Fruit fly (Drosophila melanogaster) whole organism, embryonic: ENCODE measurements around the gene ATPsynB.
A peak's percentile ranks its signal among the peaks of the same experiment; 100 is the strongest.

Source experiments
- Asciz ChIP-seq: fragments of 200-800 bp; sonication (Bioruptor generic); optimal IDR thresholded peaks from 2 replicates; lab custom pipeline; 2017; ENCODE audit warnings: missing biosample characterization, mild to moderate bottlenecking, missing genetic modification characterization, missing genetic modification reagents
- CG10979 ChIP-seq: fragments of 200-800 bp; sonication (Bioruptor generic); optimal IDR thresholded peaks from 2 replicates; lab custom pipeline; 2018; ENCODE audit warnings: missing biosample characterization, mild to moderate bottlenecking, missing genetic modification characterization, moderate library complexity
- CG11696 ChIP-seq: fragments of 200-800 bp; sonication (Bioruptor generic); IDR thresholded peaks from 2 replicates; pipeline ENCODE4 v1.3.6; 2022; ENCODE audit warnings: missing biosample characterization, missing genetic modification characterization
- CG1233 ChIP-seq: fragments of 200-800 bp; sonication (Bioruptor generic); optimal IDR thresholded peaks from 4 replicates; lab custom pipeline; 2018; ENCODE audit warnings: missing biosample characterization, mild to moderate bottlenecking, missing genetic modification characterization
- CG12744 ChIP-seq: fragments of 200-800 bp; sonication (Bioruptor generic); optimal IDR thresholded peaks from 2 replicates; lab custom pipeline; 2016; ENCODE audit warnings: missing biosample characterization, missing genetic modification characterization
- CG14441 ChIP-seq: fragments of 200-800 bp; sonication (Bioruptor generic); IDR thresholded peaks from 2 replicates; pipeline ENCODE4 v1.3.6; 2022; ENCODE audit warnings: missing biosample characterization, missing genetic modification characterization
- CG1602 ChIP-seq: fragments of 200-800 bp; sonication (Bioruptor generic); optimal IDR thresholded peaks from 3 replicates; lab custom pipeline; 2016; ENCODE audit warnings: missing biosample characterization, missing genetic modification characterization
- CG2116 ChIP-seq: fragments of 200-800 bp; sonication (Bioruptor generic); optimal IDR thresholded peaks from 3 replicates; lab custom pipeline; 2018; ENCODE audit warnings: missing biosample characterization, mild to moderate bottlenecking, missing genetic modification characterization
- CG3065 ChIP-seq: fragments of 200-800 bp; sonication (Bioruptor generic); optimal IDR thresholded peaks from 2 replicates; lab custom pipeline; 2016; ENCODE audit warnings: missing biosample characterization, missing genetic modification characterization
- CG42726 ChIP-seq: fragments of 200-800 bp; sonication (Bioruptor generic); IDR thresholded peaks from 2 replicates; pipeline ENCODE4 v1.3.6; 2022; ENCODE audit warnings: missing biosample characterization, missing genetic modification characterization; ENCODE audit not compliant: partially characterized antibody
- CG4404 ChIP-seq: fragments of 200-800 bp; sonication (Bioruptor generic); IDR thresholded peaks from 2 replicates; pipeline ENCODE4 v1.3.6; 2022; ENCODE audit warnings: missing biosample characterization, missing genetic modification characterization
- CG6854 ChIP-seq: fragments of 200-800 bp; sonication (Bioruptor generic); optimal IDR thresholded peaks from 3 replicates; lab custom pipeline; 2017; ENCODE audit warnings: missing biosample characterization, mild to moderate bottlenecking, missing genetic modification characterization
- CG7271 ChIP-seq: fragments of 200-800 bp; sonication (Bioruptor generic); optimal IDR thresholded peaks from 2 replicates; lab custom pipeline; 2018; ENCODE audit warnings: missing biosample characterization, mild to moderate bottlenecking, missing genetic modification characterization, moderate library complexity
- CG7357 ChIP-seq: fragments of 200-800 bp; sonication (Bioruptor generic); IDR thresholded peaks from 3 replicates; pipeline ENCODE4 v1.3.6; 2022; ENCODE audit warnings: missing biosample characterization, missing genetic modification characterization
- CG7987 ChIP-seq: fragments of 200-800 bp; sonication (Bioruptor generic); optimal IDR thresholded peaks from 2 replicates; lab custom pipeline; 2018; ENCODE audit warnings: missing biosample characterization, mild to moderate bottlenecking, missing genetic modification characterization, moderate library complexity
- CG8359 ChIP-seq: fragments of 200-800 bp; sonication (Bioruptor generic); optimal IDR thresholded peaks from 2 replicates; lab custom pipeline; 2017; ENCODE audit warnings: missing biosample characterization, mild to moderate bottlenecking, missing genetic modification characterization, borderline replicate concordance
- CG9932 ChIP-seq: fragments of 200-800 bp; sonication (Bioruptor generic); IDR thresholded peaks from 2 replicates; pipeline ENCODE4 v1.3.6; 2022; ENCODE audit warnings: missing biosample characterization, missing genetic modification characterization
- CHES-1-like ChIP-seq: fragments of 200-800 bp; sonication (Bioruptor generic); optimal IDR thresholded peaks from 2 replicates; lab custom pipeline; 2016; ENCODE audit warnings: missing biosample characterization, missing genetic modification characterization
- Chrac-16 ChIP-seq: fragments of 200-800 bp; sonication (Bioruptor generic); optimal IDR thresholded peaks from 3 replicates; lab custom pipeline; 2016; ENCODE audit warnings: missing biosample characterization, missing genetic modification characterization
- CoRest ChIP-seq: fragments of 200-800 bp; sonication (Bioruptor generic); optimal IDR thresholded peaks from 3 replicates; lab custom pipeline; 2018; ENCODE audit warnings: missing biosample characterization, mild to moderate bottlenecking, missing genetic modification characterization, moderate library complexity
- CrebB ChIP-seq: fragments of 200-800 bp; sonication (Bioruptor generic); optimal IDR thresholded peaks from 3 replicates; lab custom pipeline; 2018; ENCODE audit warnings: missing biosample characterization, mild to moderate bottlenecking, missing genetic modification characterization
- Dip3 ChIP-seq: fragments of 200-800 bp; sonication (Bioruptor generic); optimal IDR thresholded peaks from 3 replicates; lab custom pipeline; 2016; ENCODE audit warnings: missing biosample characterization, missing genetic modification characterization
- Doc2 ChIP-seq: fragments of 200-800 bp; sonication (Bioruptor generic); IDR thresholded peaks from 2 replicates; pipeline ENCODE4 v1.3.6; 2022; ENCODE audit warnings: missing biosample characterization, missing genetic modification characterization
- Ets97D ChIP-seq: fragments of 200-800 bp; sonication (Bioruptor generic); optimal IDR thresholded peaks from 3 replicates; lab custom pipeline; 2016; ENCODE audit warnings: missing biosample characterization, missing genetic modification characterization
- H2.0 ChIP-seq: fragments of 200-800 bp; sonication (Bioruptor generic); IDR thresholded peaks from 2 replicates; pipeline ENCODE4 v1.3.6; 2022; ENCODE audit warnings: missing biosample characterization, missing genetic modification characterization
- HLH4C ChIP-seq: fragments of 200-800 bp; sonication (Bioruptor generic); IDR thresholded peaks from 3 replicates; pipeline ENCODE4 v1.3.6; 2022; ENCODE audit warnings: missing biosample characterization, missing genetic modification characterization; ENCODE audit not compliant: partially characterized antibody
- Hr51 ChIP-seq, 2 experiments: fragments of 200-800 bp; sonication (Bioruptor generic); optimal IDR thresholded peaks; 2 replicates in 1 of 2; 3 replicates in 1 of 2; lab custom pipeline; 2016 to 2018; ENCODE audit warnings: missing biosample characterization in 2 of 2, missing genetic modification characterization in 2 of 2, mild to moderate bottlenecking in 1 of 2, moderate library complexity in 1 of 2
- Hsf ChIP-seq: fragments of 200-800 bp; sonication (Bioruptor generic); optimal IDR thresholded peaks from 3 replicates; lab custom pipeline; 2016; ENCODE audit warnings: missing biosample characterization, missing genetic modification characterization
- Max ChIP-seq: fragments of 200-800 bp; sonication (Bioruptor generic); optimal IDR thresholded peaks from 2 replicates; lab custom pipeline; 2016; ENCODE audit warnings: missing biosample characterization, mild to moderate bottlenecking, missing genetic modification characterization
- Oli ChIP-seq: fragments of 200-800 bp; sonication (Bioruptor generic); optimal IDR thresholded peaks from 2 replicates; lab custom pipeline; 2018; ENCODE audit warnings: missing biosample characterization, mild to moderate bottlenecking, missing genetic modification characterization, moderate library complexity
- Sry-δ ChIP-seq: fragments of 200-800 bp; sonication (Bioruptor generic); optimal IDR thresholded peaks from 2 replicates; lab custom pipeline; 2016; ENCODE audit warnings: missing biosample characterization, missing genetic modification characterization
- cato ChIP-seq: fragments of 200-800 bp; sonication (Bioruptor generic); optimal IDR thresholded peaks from 2 replicates; lab custom pipeline; 2016; ENCODE audit warnings: missing biosample characterization, missing genetic modification characterization, borderline replicate concordance
- cwo ChIP-seq: fragments of 200-800 bp; sonication (Bioruptor generic); optimal IDR thresholded peaks from 3 replicates; lab custom pipeline; 2017; ENCODE audit warnings: missing biosample characterization, missing genetic modification characterization, mild to moderate bottlenecking, moderate library complexity, missing genetic modification reagents
- dpn ChIP-seq, 2 experiments: fragments of 200-800 bp; sonication (Bioruptor generic); optimal IDR thresholded peaks; 3 replicates each; lab custom pipeline; 2016; ENCODE audit warnings: missing biosample characterization in 2 of 2, missing genetic modification characterization in 2 of 2
- exex ChIP-seq: fragments of 200-800 bp; sonication (Bioruptor generic); optimal IDR thresholded peaks from 4 replicates; lab custom pipeline; 2018; ENCODE audit warnings: missing biosample characterization, mild to moderate bottlenecking, missing genetic modification characterization, moderate library complexity
- ftz-f1 ChIP-seq: fragments of 200-800 bp; sonication (Bioruptor generic); optimal IDR thresholded peaks from 2 replicates; lab custom pipeline; 2016; ENCODE audit warnings: missing biosample characterization, missing genetic modification characterization
- gfzf ChIP-seq: fragments of 200-800 bp; sonication (Bioruptor generic); optimal IDR thresholded peaks from 2 replicates; lab custom pipeline; 2016; ENCODE audit warnings: missing biosample characterization, mild to moderate bottlenecking, missing genetic modification characterization, moderate library complexity
- gsb ChIP-seq: fragments of 200-800 bp; sonication (Bioruptor generic); IDR thresholded peaks from 2 replicates; pipeline ENCODE4 v1.3.6; 2022; ENCODE audit warnings: missing biosample characterization, missing genetic modification characterization
- ken ChIP-seq: fragments of 200-800 bp; sonication (Bioruptor generic); IDR thresholded peaks from 3 replicates; pipeline ENCODE4 v1.3.6; 2022; ENCODE audit warnings: missing biosample characterization, missing genetic modification characterization
- lov ChIP-seq, 2 experiments: fragments of 200-800 bp in 1 of 2; fragments of >200 bp in 1 of 2; sonication (Bioruptor generic) in 1 of 2; IDR thresholded peaks in 1 of 2; optimal IDR thresholded peaks in 1 of 2; 2 replicates in 1 of 2; 3 replicates in 1 of 2; pipeline versions ENCODE4 v1.3.6 to Lab custom; 2017 to 2022; ENCODE audit warnings: missing biosample characterization in 1 of 2, missing genetic modification characterization in 1 of 2
- onecut ChIP-seq: fragments of 200-800 bp; sonication (Bioruptor generic); IDR thresholded peaks from 2 replicates; pipeline ENCODE4 v1.3.6; 2022; ENCODE audit warnings: missing biosample characterization, missing genetic modification characterization
- org-1 ChIP-seq: fragments of 200-800 bp; sonication (Bioruptor generic); optimal IDR thresholded peaks from 2 replicates; lab custom pipeline; 2017; ENCODE audit warnings: missing biosample characterization, missing genetic modification characterization
- pzg ChIP-seq: fragments of 200-800 bp; sonication (Bioruptor generic); optimal IDR thresholded peaks from 3 replicates; lab custom pipeline; 2018; ENCODE audit warnings: missing biosample characterization, mild to moderate bottlenecking, missing genetic modification characterization, moderate library complexity
- ranshi ChIP-seq: fragments of 200-800 bp; sonication (Bioruptor generic); IDR thresholded peaks from 2 replicates; pipeline ENCODE4 v1.3.6; 2022; ENCODE audit warnings: missing biosample characterization, missing genetic modification characterization
- rib ChIP-seq: fragments of 200-800 bp; sonication (Bioruptor generic); IDR thresholded peaks from 2 replicates; pipeline ENCODE4 v1.3.6; 2022; ENCODE audit warnings: missing biosample characterization, missing genetic modification characterization
- sima ChIP-seq: fragments of 200-800 bp; sonication (Bioruptor generic); optimal IDR thresholded peaks from 2 replicates; lab custom pipeline; 2016; ENCODE audit warnings: missing biosample characterization, missing genetic modification characterization
- sob ChIP-seq: fragments of 200-800 bp; sonication (Bioruptor generic); IDR thresholded peaks from 2 replicates; pipeline ENCODE4 v1.3.6; 2022; ENCODE audit warnings: missing biosample characterization, missing genetic modification characterization
- tx ChIP-seq: fragments of 200-800 bp; sonication (Bioruptor generic); optimal IDR thresholded peaks from 2 replicates; lab custom pipeline; 2016; ENCODE audit warnings: missing biosample characterization, missing genetic modification characterization
- zen ChIP-seq: fragments of 200-800 bp; sonication (Bioruptor generic); optimal IDR thresholded peaks from 3 replicates; lab custom pipeline; 2018; ENCODE audit warnings: missing biosample characterization, mild to moderate bottlenecking, missing genetic modification characterization, moderate library complexity

Gene ATPsynB

DNA sequence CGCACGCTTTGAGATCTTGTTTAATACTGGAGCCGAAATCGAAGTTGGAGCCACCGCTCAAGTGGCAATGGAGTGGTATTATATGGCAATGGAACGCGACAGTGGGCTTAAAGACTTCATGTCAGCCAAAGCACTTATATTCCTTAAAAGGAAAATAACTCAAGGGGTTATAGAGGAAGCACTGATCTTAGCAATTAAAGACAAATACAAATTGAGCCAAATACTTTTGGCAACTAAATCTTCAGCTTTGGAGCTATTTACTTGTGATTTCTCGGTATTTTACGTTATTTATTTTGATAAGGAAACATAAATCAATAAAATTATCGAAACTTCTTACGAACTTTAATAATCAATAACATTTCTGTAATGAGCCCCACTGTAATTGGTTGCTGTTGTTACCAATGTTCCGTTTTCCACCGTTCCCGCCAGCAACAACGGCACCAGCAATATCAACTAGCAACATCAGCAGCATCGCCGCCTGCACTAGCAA, 14.3 kb downstream of the ATPsynB start (continued):
- TF ChIP-seq Doc2 (GFP tag; lab: Robert Waterston, UW) (peak; percentile 11; the same call in 1 of the 2 replicates), ken (GFP tag; lab: Robert Waterston, UW) (peak; percentile 81), CG2116 (GFP tag; lab: Kevin White, UChicago) (peak; percentile 27), onecut (GFP tag; lab: Robert Waterston, UW) (peak; percentile 86), rib (GFP tag; lab: Robert Waterston, UW) (peak; percentile 74), gsb (GFP tag; lab: Robert Waterston, UW) (peak; percentile 76), Hr51 (GFP tag; optimal IDR thresholded peaks at IDR 0.05; lab: Kevin White, UChicago) (peak; percentile 60 to 87), pzg (no peak), dpn (GFP tag; optimal IDR thresholded peaks at IDR 0.05; lab: Kevin White, UChicago) (peak; percentile 75 to 76), CHES-1-like (GFP tag; lab: Kevin White, UChicago) (peak; percentile 27), cato (GFP tag; lab: Kevin White, UChicago) (peak; percentile 61), CoRest (tag; lab: Kevin White, UChicago) (peak; percentile 87), Max (GFP tag; lab: Kevin White, UChicago) (peak; percentile 93), CG3065 (GFP tag; lab: Kevin White, UChicago) (peak; percentile 40), Ets97D (GFP tag; lab: Kevin White, UChicago) (no peak), Sry-δ (GFP tag; lab: Kevin White, UChicago) (peak; percentile 59), CG6854 (peak; percentile 65), CG10979 (peak; percentile 96), CG7987 (GFP tag; lab: Kevin White, UChicago) (peak; percentile 63), gfzf (GFP tag; lab: Kevin White, UChicago) (no peak), cwo (peak; percentile 82), CG1602 (GFP tag; lab: Kevin White, UChicago) (peak; percentile 60), lov (optimal IDR thresholded peaks at IDR 0.05; lab: Kevin White, UChicago) (no peak), lov (GFP tag; IDR thresholded peaks at IDR 0.05; lab: Robert Waterston, UW) (0 out of 3 replicates have a peak, but pooled peaks have one; percentile 35), ftz-f1 (GFP tag; lab: Kevin White, UChicago) (no peak), CG4404 (GFP tag; lab: Robert Waterston, UW) (peak; percentile 69), Asciz (peak; percentile 88), CG7271 (tag; lab: Kevin White, UChicago) (no peak), sima (GFP tag; lab: Kevin White, UChicago) (peak; percentile 80), org-1 (GFP tag; lab: Kevin White, UChicago) (peak; percentile 83), sob (GFP tag; lab: Robert Waterston, UW) (peak; percentile 86), exex (tag; lab: Kevin White, UChicago) (no peak), Hsf (GFP tag; lab: Kevin White, UChicago) (peak; percentile 68), zen (peak; percentile 7), Chrac-16 (GFP tag; lab: Kevin White, UChicago) (peak; percentile 57), CG8359 (GFP tag; lab: Kevin White, UChicago) (peak; percentile 76), CrebB (tag; lab: Kevin White, UChicago) (peak; percentile 34), Dip3 (GFP tag; lab: Kevin White, UChicago) (peak; percentile 37), H2.0 (GFP tag; lab: Robert Waterston, UW) (peak; percentile 67), HLH4C (no peak), CG42726 (no peak), tx (GFP tag; lab: Kevin White, UChicago) (peak; percentile 52), Oli (tag; lab: Kevin White, UChicago) (peak; percentile 86), CG1233 (peak; percentile 72), CG14441 (GFP tag; lab: Robert Waterston, UW) (peak; percentile 84), CG12744 (GFP tag; lab: Kevin White, UChicago) (peak; percentile 64), ranshi (GFP tag; lab: Robert Waterston, UW) (peak; percentile 79), CG9932 (GFP tag; lab: Robert Waterston, UW) (peak; percentile 63; the same call in 1 of the 2 replicates), CG11696 (GFP tag; lab: Robert Waterston, UW) (peak; percentile 72), CG7357 (GFP tag; lab: Robert Waterston, UW) (peak; percentile 81)
